Worm (Caenorhabditis elegans) whole organism, late embryonic: ENCODE measurements around the gene F44D12.19.

Source experiments
- C38D4.7 ChIP-seq: fragments of 200-800 bp; sonication (Bioruptor generic); optimal IDR thresholded peaks from 2 replicates; lab custom pipeline; 2018; ENCODE audit warnings: mild to moderate bottlenecking, missing genetic modification characterization, moderate library complexity, missing compliant biosample characterization
- K02D7.2 ChIP-seq: sonication (generic microtip); optimal IDR thresholded peaks from 2 replicates; lab custom pipeline; 2017; ENCODE audit warnings: mild to moderate bottlenecking, missing genetic modification characterization, missing compliant biosample characterization
- T23F11.4 ChIP-seq: fragments of 200-800 bp; sonication (Bioruptor generic); optimal IDR thresholded peaks from 2 replicates; lab custom pipeline; 2018; ENCODE audit warnings: mild to moderate bottlenecking, missing genetic modification characterization, missing compliant biosample characterization
- ahr-1 ChIP-seq: sonication (generic microtip); optimal IDR thresholded peaks from 2 replicates; lab custom pipeline; 2016; ENCODE audit warnings: missing genetic modification characterization, missing compliant biosample characterization
- ama-1 ChIP-seq: fragments of 150-350 bp; optimal IDR thresholded peaks from 2 replicates; lab custom pipeline; 2014
- ceh-18 ChIP-seq: sonication (generic microtip); optimal IDR thresholded peaks from 2 replicates; lab custom pipeline; 2016; ENCODE audit warnings: missing genetic modification characterization, missing compliant biosample characterization
- ceh-19 ChIP-seq: fragments of 200-800 bp; sonication (Bioruptor generic); optimal IDR thresholded peaks from 2 replicates; lab custom pipeline; 2018; ENCODE audit warnings: mild to moderate bottlenecking, missing genetic modification characterization, missing compliant biosample characterization
- ceh-22 ChIP-seq: sonication (generic microtip); optimal IDR thresholded peaks from 2 replicates; lab custom pipeline; 2017; ENCODE audit warnings: missing biosample characterization, missing genetic modification characterization
- ceh-24 ChIP-seq: sonication (generic microtip); optimal IDR thresholded peaks from 2 replicates; lab custom pipeline; 2016; ENCODE audit warnings: mild to moderate bottlenecking, missing genetic modification characterization, missing compliant biosample characterization
- ceh-30 ChIP-seq: fragments of 150-350 bp; optimal IDR thresholded peaks from 2 replicates; lab custom pipeline; 2014; ENCODE audit warnings: missing biosample characterization, missing genetic modification characterization
- ceh-48 ChIP-seq: sonication (generic microtip); optimal IDR thresholded peaks from 2 replicates; lab custom pipeline; 2016; ENCODE audit warnings: missing genetic modification characterization, inconsistent platforms, missing compliant biosample characterization
- ceh-6 ChIP-seq: fragments of 200-800 bp; sonication (Bioruptor generic); optimal IDR thresholded peaks from 2 replicates; lab custom pipeline; 2018; ENCODE audit warnings: mild to moderate bottlenecking, missing genetic modification characterization, missing compliant biosample characterization
- dve-1 ChIP-seq: sonication (generic microtip); optimal IDR thresholded peaks from 2 replicates; lab custom pipeline; 2017; ENCODE audit warnings: antibody characterized with exemption, mild to moderate bottlenecking, missing genetic modification characterization, missing compliant biosample characterization
- elt-2 ChIP-seq: sonication (generic microtip); optimal IDR thresholded peaks from 2 replicates; lab custom pipeline; 2016; ENCODE audit warnings: missing genetic modification reagents, missing genetic modification characterization, missing compliant biosample characterization
- fax-1 ChIP-seq: sonication (generic microtip); optimal IDR thresholded peaks from 2 replicates; lab custom pipeline; 2016; ENCODE audit warnings: missing genotype, missing genetic modification characterization, missing compliant biosample characterization
- fkh-6 ChIP-seq: sonication (generic microtip); optimal IDR thresholded peaks from 2 replicates; lab custom pipeline; 2016; ENCODE audit warnings: missing genetic modification characterization, missing compliant biosample characterization
- hlh-15 ChIP-seq: sonication (generic microtip); optimal IDR thresholded peaks from 2 replicates; lab custom pipeline; 2016; ENCODE audit warnings: missing genetic modification characterization, missing compliant biosample characterization
- hlh-8 ChIP-seq: sonication (generic microtip); optimal IDR thresholded peaks from 2 replicates; lab custom pipeline; 2016; ENCODE audit warnings: missing genotype, missing genetic modification characterization, missing compliant biosample characterization
- mec-3 ChIP-seq: sonication (generic microtip); optimal IDR thresholded peaks from 2 replicates; lab custom pipeline; 2016; ENCODE audit warnings: borderline replicate concordance, missing genetic modification characterization, missing compliant biosample characterization
- nfya-1 ChIP-seq: sonication (generic microtip); optimal IDR thresholded peaks from 2 replicates; lab custom pipeline; 2017; ENCODE audit warnings: missing genetic modification characterization, mild to moderate bottlenecking, missing compliant biosample characterization, antibody characterized with exemption, moderate library complexity
- nhr-11 ChIP-seq: fragments of 150-350 bp; optimal IDR thresholded peaks from 2 replicates; lab custom pipeline; 2014; ENCODE audit warnings: missing biosample characterization, missing genetic modification characterization
- npax-4 ChIP-seq: sonication (generic microtip); optimal IDR thresholded peaks from 2 replicates; lab custom pipeline; 2016; ENCODE audit warnings: missing genetic modification characterization, missing compliant biosample characterization
- pat-9 ChIP-seq: fragments of 200-800 bp; sonication (Bioruptor generic); optimal IDR thresholded peaks from 2 replicates; lab custom pipeline; 2018; ENCODE audit warnings: mild to moderate bottlenecking, missing genetic modification characterization, moderate library complexity, missing compliant biosample characterization
- pax-1 ChIP-seq: fragments of 150-350 bp; optimal IDR thresholded peaks from 2 replicates; lab custom pipeline; 2014; ENCODE audit warnings: missing biosample characterization, missing genetic modification characterization
- pha-2 ChIP-seq: sonication (generic microtip); optimal IDR thresholded peaks from 2 replicates; lab custom pipeline; 2017; ENCODE audit warnings: mild to moderate bottlenecking, missing genetic modification characterization, missing compliant biosample characterization
- pha-4 ChIP-seq: fragments of 150-350 bp; optimal IDR thresholded peaks from 2 replicates; lab custom pipeline; 2018; ENCODE audit warnings: missing biosample characterization, missing genetic modification reagents, missing genetic modification characterization
- pqm-1 ChIP-seq: sonication (generic microtip); optimal IDR thresholded peaks from 2 replicates; lab custom pipeline; 2016; ENCODE audit warnings: missing genetic modification characterization, missing compliant biosample characterization
- ref-2 ChIP-seq: sonication (generic microtip); optimal IDR thresholded peaks from 2 replicates; lab custom pipeline; 2016; ENCODE audit warnings: missing genetic modification characterization, missing compliant biosample characterization
- sox-4 ChIP-seq: sonication (generic microtip); optimal IDR thresholded peaks from 2 replicates; lab custom pipeline; 2017; ENCODE audit warnings: mild to moderate bottlenecking, missing genetic modification characterization, inconsistent platforms, missing compliant biosample characterization
- tbx-7 ChIP-seq: sonication (generic microtip); optimal IDR thresholded peaks from 2 replicates; lab custom pipeline; 2016; ENCODE audit warnings: missing genotype, missing genetic modification characterization, missing compliant biosample characterization
- unc-55 ChIP-seq: sonication (generic microtip); optimal IDR thresholded peaks from 2 replicates; lab custom pipeline; 2017; ENCODE audit warnings: missing biosample characterization, missing genetic modification reagents, missing genetic modification characterization
- unc-86 ChIP-seq: sonication (generic microtip); optimal IDR thresholded peaks from 2 replicates; lab custom pipeline; 2016; ENCODE audit warnings: missing genetic modification characterization, missing compliant biosample characterization
- zip-5 ChIP-seq: sonication (generic microtip); optimal IDR thresholded peaks from 2 replicates; lab custom pipeline; 2016; ENCODE audit warnings: missing genetic modification characterization, missing compliant biosample characterization

Gene F44D12.19

ce11 chrIV:9977602-9978172, 43.7 kb upstream of the F44D12.19 start, which contains the start of gene dhp-2:
Gene dhp-2, plus strand, starts transcription at chrIV:9978122.
- TF ChIP-seq ceh-22 (tag; lab: Kevin White, UChicago) (no peak), npax-4 (tag; lab: Kevin White, UChicago) (no peak), nhr-11 (tag; lab: Kevin White, UChicago) (no peak), hlh-8 (tag; lab: Kevin White, UChicago) (no peak), pat-9 (tag; lab: Kevin White, UChicago) (no peak), ama-1 (no peak), K02D7.2 (no peak), ceh-30 (tag; lab: Kevin White, UChicago) (no peak)

ce11 chrIV:9982226-9982794, 39.1 kb upstream of the F44D12.19 start, which contains the start of gene rrp-1:
Gene rrp-1, minus strand, starts transcription at chrIV:9982276.
- TF ChIP-seq ceh-18 (tag; lab: Kevin White, UChicago) (no peak), sox-4 (tag; lab: Kevin White, UChicago) (no peak), C38D4.7 (no peak), elt-2 (tag; lab: Kevin White, UChicago) (no peak), unc-55 (GFP tag; lab: Kevin White, UChicago) (no peak), zip-5 (tag; lab: Kevin White, UChicago) (no peak), pqm-1 (tag; lab: Kevin White, UChicago) (no peak), tbx-7 (no peak), ceh-6 (GFP tag; lab: Kevin White, UChicago) (no peak), ref-2 (no peak), ceh-22 (tag; lab: Kevin White, UChicago) (no peak)

ce11 chrIV:9982895-9983294, 38.5 kb upstream of the F44D12.19 start, which contains the start of gene mam-2:
Gene mam-2, plus strand, starts transcription at chrIV:9983195.
- TF ChIP-seq unc-86 (tag; lab: Kevin White, UChicago), result no peak
- TF ChIP-seq mec-3, result no peak
- TF ChIP-seq fkh-6 (tag; lab: Kevin White, UChicago), result no peak
- TF ChIP-seq ceh-24 (tag; lab: Kevin White, UChicago), result no peak
- no peak for TF ChIP-seq T23F11.4 (GFP tag; lab: Kevin White, UChicago)
- no peak for TF ChIP-seq ceh-48 (tag; lab: Kevin White, UChicago)
- no peak for TF ChIP-seq nhr-11 (tag; lab: Kevin White, UChicago)
- no peak for TF ChIP-seq hlh-15 (tag; lab: Kevin White, UChicago)

ce11 chrIV:9989416-9989815, 32.0 kb upstream of the F44D12.19 start:
- TF ChIP-seq ahr-1 (tag; lab: Kevin White, UChicago), result no peak
- no peak for TF ChIP-seq zip-5 (tag; lab: Kevin White, UChicago)
- no peak for TF ChIP-seq fkh-6 (tag; lab: Kevin White, UChicago)
- TF ChIP-seq pax-1 (tag; lab: Kevin White, UChicago), result no peak
- no peak for TF ChIP-seq pha-4 (tag; lab: Kevin White, UChicago)
- no peak for TF ChIP-seq pqm-1 (tag; lab: Kevin White, UChicago)
- no peak for TF ChIP-seq ceh-19 (GFP tag; lab: Kevin White, UChicago)
- no peak for TF ChIP-seq nfya-1
- TF ChIP-seq tbx-7, result no peak
- TF ChIP-seq pha-2 (tag; lab: Kevin White, UChicago), result no peak
- no peak for TF ChIP-seq sox-4 (tag; lab: Kevin White, UChicago)
- no peak for TF ChIP-seq fax-1 (tag; lab: Kevin White, UChicago)
- TF ChIP-seq ama-1, result no peak
- no peak for TF ChIP-seq dve-1
